Worm (Caenorhabditis elegans): ENCODE results near the gene F58G1.3.

DNA sequence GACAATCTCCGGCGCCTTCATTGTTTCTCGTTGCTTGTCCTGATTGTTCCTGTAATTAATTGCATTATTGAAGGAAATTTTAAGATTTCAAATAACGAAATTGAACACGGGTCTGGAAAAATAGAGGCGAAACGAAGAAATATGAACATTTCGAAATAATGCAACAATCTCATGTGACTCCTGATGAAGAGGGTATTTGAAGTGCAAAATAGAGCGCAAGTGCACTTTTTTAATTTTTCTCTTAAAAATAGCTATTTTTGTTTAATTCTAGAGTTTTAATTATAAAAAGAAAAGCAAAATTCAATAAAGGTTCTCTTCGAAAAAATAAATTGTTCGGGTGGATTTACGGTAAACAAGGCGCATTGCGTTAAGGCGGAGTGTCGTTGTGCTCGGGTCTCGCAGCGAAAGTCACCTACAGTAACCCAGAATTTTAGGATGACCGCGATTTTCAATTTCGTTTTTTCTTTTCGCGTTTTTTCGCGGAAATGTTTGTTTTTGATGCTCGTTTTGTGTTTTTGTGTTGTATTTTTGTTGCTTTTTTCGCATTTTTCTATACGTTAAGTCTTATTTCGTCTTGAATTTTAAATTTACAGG is 9.1 kb downstream of the F58G1.3 start, which contains the start of the genes F58G1.2 and wago-4:
- TF ChIP-seq fkh-10 (GFP tag; optimal IDR thresholded peaks at IDR 0.05) (no peak), ets-4 (tag; optimal IDR thresholded peaks at IDR 0.05) (no peak)

Measured in whole organism, late embryonic.